Worm (Caenorhabditis elegans) whole organism, late embryonic: ENCODE results near the gene srd-59.

Experiments used
- K02D7.2 ChIP-seq: sonication (generic microtip); optimal IDR thresholded peaks from 2 replicates; lab custom pipeline; 2017; ENCODE audit warnings: mild to moderate bottlenecking, missing genetic modification characterization, missing compliant biosample characterization
- T23F11.4 ChIP-seq: fragments of 200-800 bp; sonication (Bioruptor generic); optimal IDR thresholded peaks from 2 replicates; lab custom pipeline; 2018; ENCODE audit warnings: mild to moderate bottlenecking, missing genetic modification characterization, missing compliant biosample characterization
- ama-1 ChIP-seq: fragments of 150-350 bp; optimal IDR thresholded peaks from 2 replicates; lab custom pipeline; 2014
- elt-2 ChIP-seq: sonication (generic microtip); optimal IDR thresholded peaks from 2 replicates; lab custom pipeline; 2016; ENCODE audit warnings: missing genetic modification reagents, missing genetic modification characterization, missing compliant biosample characterization
- eyg-1 ChIP-seq: sonication (generic microtip); optimal IDR thresholded peaks from 2 replicates; lab custom pipeline; 2016; ENCODE audit warnings: missing genotype, missing genetic modification characterization, missing compliant biosample characterization
- nhr-11 ChIP-seq: fragments of 150-350 bp; optimal IDR thresholded peaks from 2 replicates; lab custom pipeline; 2014; ENCODE audit warnings: missing biosample characterization, missing genetic modification characterization
- pag-3 ChIP-seq: sonication (generic microtip); optimal IDR thresholded peaks from 2 replicates; lab custom pipeline; 2016; ENCODE audit warnings: missing compliant biosample characterization, missing genetic modification characterization, borderline replicate concordance
- pha-4 ChIP-seq: fragments of 150-350 bp; optimal IDR thresholded peaks from 2 replicates; lab custom pipeline; 2018; ENCODE audit warnings: missing biosample characterization, missing genetic modification reagents, missing genetic modification characterization
- pqm-1 ChIP-seq: sonication (generic microtip); optimal IDR thresholded peaks from 2 replicates; lab custom pipeline; 2016; ENCODE audit warnings: missing genetic modification characterization, missing compliant biosample characterization
- ref-2 ChIP-seq: sonication (generic microtip); optimal IDR thresholded peaks from 2 replicates; lab custom pipeline; 2016; ENCODE audit warnings: missing genetic modification characterization, missing compliant biosample characterization
- sox-2 ChIP-seq: fragments of 200-800 bp; sonication (Bioruptor generic); IDR thresholded peaks from 2 replicates; pipeline ENCODE4 v1.3.6; 2022; ENCODE audit warnings: missing genetic modification reagents, missing genetic modification characterization, missing compliant biosample characterization

ce11 chrII:7157415-7157814, 48.1 kb upstream of the srd-59 start:
- TF ChIP-seq T23F11.4 (GFP tag; lab: Kevin White, UChicago) (no peak), pqm-1 (no peak), pag-3 (no peak), K02D7.2 (tag; lab: Kevin White, UChicago) (no peak), elt-2 (tag; lab: Kevin White, UChicago) (peak; percentile 61), nhr-11 (no peak), sox-2 (no peak), pha-4 (tag; lab: Kevin White, UChicago) (no peak), ref-2 (tag; lab: Kevin White, UChicago) (no peak), eyg-1 (no peak), ama-1 (lab: Kevin White, UChicago) (no peak)
